Worm (Caenorhabditis elegans) whole organism, L4 larva: ENCODE data around the gene sre-20.

ENCODE experiments used
- F44E2.7 ChIP-seq: fragments of 200-800 bp; sonication (Bioruptor generic); IDR thresholded peaks from 2 replicates; pipeline ENCODE4 v2.1.2; 2022; ENCODE audit warnings: missing genetic modification characterization, missing compliant biosample characterization
- T20F7.1 ChIP-seq: fragments of 200-800 bp; sonication (Bioruptor generic); optimal IDR thresholded peaks from 2 replicates; lab custom pipeline; 2018; ENCODE audit warnings: mild to moderate bottlenecking, missing genetic modification characterization, missing compliant biosample characterization
- Y5F2A.4 ChIP-seq: fragments of 200-800 bp; sonication (Bioruptor generic); optimal IDR thresholded peaks from 2 replicates; lab custom pipeline; 2018; ENCODE audit warnings: mild to moderate bottlenecking, missing genetic modification characterization, missing compliant biosample characterization
- ZK337.2 ChIP-seq: fragments of 200-800 bp; sonication (Bioruptor generic); IDR thresholded peaks from 2 replicates; pipeline ENCODE4 v1.3.6; 2022; ENCODE audit warnings: missing genetic modification reagents, missing genetic modification characterization, missing compliant biosample characterization
- ZK546.5 ChIP-seq, 2 experiments: sonication (generic microtip); optimal IDR thresholded peaks; 2 replicates each; lab custom pipeline; 2017; ENCODE audit warnings: missing biosample characterization in 2 of 2, missing genetic modification characterization in 2 of 2
- aly-2 ChIP-seq: sonication (generic microtip); optimal IDR thresholded peaks from 2 replicates; lab custom pipeline; 2018; ENCODE audit warnings: missing biosample characterization, missing genetic modification characterization
- arid-1 ChIP-seq: fragments of 200-800 bp; sonication (Bioruptor generic); conservative IDR thresholded peaks from 2 replicates; pipeline ENCODE4 v1.3.6; 2022; ENCODE audit warnings: missing genetic modification reagents, missing genetic modification characterization, missing compliant biosample characterization
- attf-4 ChIP-seq: sonication (generic microtip); optimal IDR thresholded peaks from 3 replicates; lab custom pipeline; 2017; ENCODE audit warnings: missing biosample characterization, missing genetic modification characterization
- ces-1 ChIP-seq: fragments of 150-350 bp; sonication (generic microtip); optimal IDR thresholded peaks from 4 replicates; lab custom pipeline; 2014; ENCODE audit warnings: missing biosample characterization, missing genetic modification reagents, missing genetic modification characterization
- dmd-8 ChIP-seq: fragments of 200-800 bp; sonication (Bioruptor generic); IDR thresholded peaks from 2 replicates; pipeline ENCODE4 v1.3.6; 2022; ENCODE audit warnings: missing genetic modification characterization, missing compliant biosample characterization
- dmd-9 ChIP-seq: fragments of 200-800 bp; sonication (Bioruptor generic); IDR thresholded peaks from 2 replicates; pipeline ENCODE4 v1.3.6; 2022; ENCODE audit warnings: missing genetic modification reagents, missing genetic modification characterization, missing compliant biosample characterization
- dpl-1 ChIP-seq: fragments of 150-350 bp; optimal IDR thresholded peaks from 2 replicates; lab custom pipeline; 2014; ENCODE audit warnings: missing biosample characterization, missing genetic modification reagents, missing genetic modification characterization
- fkh-10 ChIP-seq: fragments of 150-350 bp; optimal IDR thresholded peaks from 2 replicates; lab custom pipeline; 2014; ENCODE audit warnings: missing biosample characterization, missing genetic modification reagents, missing genetic modification characterization
- hlh-30 ChIP-seq: sonication (generic microtip); optimal IDR thresholded peaks from 2 replicates; lab custom pipeline; 2017; ENCODE audit warnings: antibody characterized with exemption, mild to moderate bottlenecking, missing genetic modification characterization, missing compliant biosample characterization; ENCODE audit not compliant: insufficient read depth
- hmg-1.1 ChIP-seq: fragments of 200-800 bp; sonication (Bioruptor generic); IDR thresholded peaks from 2 replicates; pipeline ENCODE4 v1.3.6; 2022; ENCODE audit warnings: missing genetic modification reagents, missing genetic modification characterization, missing compliant biosample characterization
- jun-1 ChIP-seq: fragments of 150-350 bp; optimal IDR thresholded peaks from 2 replicates; lab custom pipeline; 2014; ENCODE audit warnings: missing biosample characterization, missing genetic modification reagents, missing genetic modification characterization
- lim-7 ChIP-seq: fragments of 200-800 bp; sonication (Bioruptor generic); IDR thresholded peaks from 2 replicates; pipeline ENCODE4 v1.3.6; 2022; ENCODE audit warnings: missing genetic modification characterization, missing compliant biosample characterization
- lin-1 ChIP-seq: fragments of 200-800 bp; sonication (Bioruptor generic); IDR thresholded peaks from 2 replicates; pipeline ENCODE4 v1.3.6; 2022; ENCODE audit warnings: missing genetic modification reagents, missing genetic modification characterization, missing compliant biosample characterization
- lin-29 ChIP-seq: fragments of 200-800 bp; sonication (Bioruptor generic); IDR thresholded peaks from 2 replicates; pipeline ENCODE4 v1.3.6; 2022; ENCODE audit warnings: missing genetic modification reagents, missing genetic modification characterization, missing compliant biosample characterization
- lin-39 ChIP-seq: fragments of 150-350 bp; optimal IDR thresholded peaks from 2 replicates; lab custom pipeline; 2014; ENCODE audit warnings: missing biosample characterization, missing genetic modification reagents, missing genetic modification characterization
- mdt-29 ChIP-seq: fragments of 200-800 bp; sonication (Bioruptor generic); IDR thresholded peaks from 2 replicates; pipeline ENCODE4 v1.3.6; 2022; ENCODE audit warnings: missing genetic modification reagents, missing genetic modification characterization, missing compliant biosample characterization
- mxl-2 ChIP-seq: fragments of 200-800 bp; sonication (Bioruptor generic); conservative IDR thresholded peaks from 2 replicates; pipeline ENCODE4 v1.3.6; 2022; ENCODE audit warnings: missing genetic modification reagents, missing genetic modification characterization, missing compliant biosample characterization
- nhr-25 ChIP-seq: sonication (generic microtip); optimal IDR thresholded peaks from 2 replicates; lab custom pipeline; 2017; ENCODE audit warnings: missing genetic modification characterization, mild to moderate bottlenecking, missing compliant biosample characterization, antibody characterized with exemption, moderate library complexity, borderline replicate concordance; ENCODE audit not compliant: insufficient read depth
- nhr-6 ChIP-seq: fragments of 150-350 bp; optimal IDR thresholded peaks from 2 replicates; lab custom pipeline; 2014; ENCODE audit warnings: missing biosample characterization, missing genetic modification characterization
- php-3 ChIP-seq: fragments of 200-800 bp; sonication (Bioruptor generic); IDR thresholded peaks from 2 replicates; pipeline ENCODE4 v1.3.6; 2022; ENCODE audit warnings: missing genetic modification reagents, missing genetic modification characterization, missing compliant biosample characterization
- pqm-1 ChIP-seq: sonication (generic microtip); optimal IDR thresholded peaks from 2 replicates; lab custom pipeline; 2017; ENCODE audit warnings: missing biosample characterization, missing genetic modification characterization
- rbr-2 ChIP-seq: sonication (generic microtip); optimal IDR thresholded peaks from 2 replicates; lab custom pipeline; 2016; ENCODE audit warnings: missing genotype, missing genetic modification characterization, missing compliant biosample characterization
- spr-3 ChIP-seq: fragments of 200-800 bp; sonication (Bioruptor generic); optimal IDR thresholded peaks from 2 replicates; lab custom pipeline; 2018; ENCODE audit warnings: mild to moderate bottlenecking, missing genetic modification characterization, missing compliant biosample characterization
- unc-62 ChIP-seq, 3 experiments: fragments of 150-350 bp in 1 of 3; sonication (generic microtip); optimal IDR thresholded peaks in 2 of 3; peaks in 1 of 3; 1 replicate in 1 of 3; 2 replicates in 2 of 3; lab custom pipeline; 2014 to 2017; ENCODE audit warnings: missing biosample characterization in 3 of 3, missing genetic modification characterization in 3 of 3, missing genetic modification reagents in 3 of 3, missing genotype in 1 of 3
- vab-7 ChIP-seq: fragments of 200-800 bp; sonication (Bioruptor generic); IDR thresholded peaks from 2 replicates; pipeline ENCODE4 v1.3.6; 2022; ENCODE audit warnings: missing genetic modification reagents, missing genetic modification characterization, missing compliant biosample characterization
- zfp-2 ChIP-seq: sonication (generic microtip); optimal IDR thresholded peaks from 2 replicates; lab custom pipeline; 2016; ENCODE audit warnings: mild to moderate bottlenecking, missing genetic modification characterization, missing compliant biosample characterization
- zfp-3 ChIP-seq: fragments of 200-800 bp; sonication (Bioruptor generic); conservative IDR thresholded peaks from 2 replicates; pipeline ENCODE4 v1.3.6; 2022; ENCODE audit warnings: missing genetic modification reagents, missing genetic modification characterization, missing compliant biosample characterization
- ztf-11 ChIP-seq: fragments of 150-350 bp; optimal IDR thresholded peaks from 2 replicates; lab custom pipeline; 2014; ENCODE audit warnings: missing biosample characterization, missing genetic modification characterization

sre-20 gene

DNA sequence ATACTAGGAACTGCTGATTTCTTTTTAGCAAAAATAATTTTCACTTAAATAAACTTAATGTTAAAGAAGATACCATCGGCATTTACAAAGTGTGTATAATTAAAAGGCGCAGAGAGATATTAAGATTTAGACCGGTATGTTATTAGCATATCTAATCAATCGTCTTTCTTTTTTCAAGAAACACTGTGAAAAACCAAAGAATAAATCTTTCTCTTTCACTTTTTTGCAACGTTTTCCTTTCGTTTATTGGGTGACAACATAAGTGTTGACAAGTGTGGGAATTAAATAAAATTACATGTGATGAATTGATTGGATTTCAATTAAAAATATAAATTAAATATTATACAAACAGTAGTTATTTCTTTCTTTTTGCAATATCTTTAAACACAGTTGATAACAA lies 32.4 kb downstream of the sre-20 start, which contains the start of gene C15C8.8:
TSS of gene C15C8.8 (minus strand) at position 101 of the 400 bp plus-strand sequence.
- TF ChIP-seq mxl-2 (GFP tag; lab: Robert Waterston, UW) = no peak
- TF ChIP-seq hlh-30 (tag; lab: Kevin White, UChicago) = no peak
- TF ChIP-seq nhr-6 = no peak
- no peak for TF ChIP-seq Y5F2A.4
- TF ChIP-seq zfp-2 (tag; lab: Kevin White, UChicago) = no peak
- no peak for TF ChIP-seq vab-7 (GFP tag; lab: Robert Waterston, UW)
- no peak for TF ChIP-seq T20F7.1 (GFP tag; lab: Kevin White, UChicago)
- no peak for TF ChIP-seq pqm-1 (tag; lab: Kevin White, UChicago)
- no peak for TF ChIP-seq php-3
- TF ChIP-seq lin-39 (tag; lab: Kevin White, UChicago) = no peak
- TF ChIP-seq hmg-1.1 (GFP tag; lab: Robert Waterston, UW) = no peak
- no peak for TF ChIP-seq spr-3 (GFP tag; lab: Kevin White, UChicago)
- no peak for TF ChIP-seq nhr-25 (tag; lab: Kevin White, UChicago)

DNA sequence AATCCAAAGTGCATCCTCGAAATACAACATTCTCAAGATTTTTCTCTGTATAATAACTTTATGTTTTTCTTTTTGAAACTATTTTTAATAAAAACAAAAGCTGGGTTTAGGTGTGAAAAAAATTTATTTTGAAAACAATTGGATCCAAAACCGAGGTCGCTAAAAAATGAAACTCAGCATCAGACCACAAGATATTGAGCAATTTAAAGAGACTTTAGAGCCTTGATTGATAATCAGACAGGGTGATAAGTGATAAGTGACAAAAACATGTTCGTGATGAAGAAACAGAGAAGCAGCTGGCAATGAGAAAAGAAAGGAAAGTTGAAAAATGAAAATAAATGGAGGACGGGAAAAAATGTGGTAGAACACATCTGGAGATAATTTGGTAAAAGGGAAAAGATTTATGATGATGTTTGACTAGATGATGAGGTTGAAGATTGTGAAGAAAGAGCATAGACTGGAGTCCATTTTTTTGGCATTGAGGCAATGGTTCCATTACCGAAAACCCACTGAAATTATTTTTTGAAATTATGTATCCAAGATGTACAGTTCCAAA lies 33.2 kb downstream of the sre-20 start, which contains the start of gene C15C8.6:
TSS of gene C15C8.6 (minus strand) at position 51 of the 556 bp plus-strand sequence.
- TF ChIP-seq dmd-9 = no peak
- no peak for TF ChIP-seq jun-1 (tag; lab: Kevin White, UChicago)
- peak in 1 of 2 experiments; percentile 50 for TF ChIP-seq unc-62 (GFP tag; optimal IDR thresholded peaks at IDR 0.05 in 1 of 2; lab: Kevin White, UChicago)
- no peak for TF ChIP-seq unc-62 (tag; optimal IDR thresholded peaks at IDR 0.05; lab: Kevin White, UChicago)
- TF ChIP-seq mxl-2 (GFP tag; lab: Robert Waterston, UW) = no peak
- no peak for TF ChIP-seq attf-4

DNA sequence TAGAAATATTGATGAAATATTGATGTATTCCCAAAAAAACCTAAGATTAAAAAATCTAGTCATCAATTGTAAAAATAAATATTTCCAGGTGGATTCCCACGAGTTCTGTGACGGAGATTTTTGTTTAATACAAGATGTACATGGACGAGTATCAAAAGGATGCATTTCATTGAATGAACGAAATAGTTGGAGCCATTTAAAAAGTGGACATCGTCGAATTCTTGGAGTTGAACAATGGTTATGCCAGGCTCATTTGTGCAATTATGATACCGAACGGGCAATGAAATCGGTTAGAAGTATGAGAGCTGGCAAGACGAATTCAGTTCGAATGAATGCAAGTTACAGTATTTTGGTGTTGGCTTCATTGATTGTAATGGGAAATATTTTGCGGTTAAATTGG lies 35.2 kb downstream of the sre-20 start:
- no peak for TF ChIP-seq aly-2
- no peak for TF ChIP-seq lin-1
- no peak for TF ChIP-seq rbr-2 (tag; lab: Kevin White, UChicago)
- TF ChIP-seq unc-62 (GFP tag; optimal IDR thresholded peaks at IDR 0.05 in 1 of 2; lab: Kevin White, UChicago) = peak in 1 of 2 experiments; percentile 94
- TF ChIP-seq unc-62 (tag; optimal IDR thresholded peaks at IDR 0.05; lab: Kevin White, UChicago) = no peak
- no peak for TF ChIP-seq lin-29 (GFP tag; lab: Robert Waterston, UW)

DNA sequence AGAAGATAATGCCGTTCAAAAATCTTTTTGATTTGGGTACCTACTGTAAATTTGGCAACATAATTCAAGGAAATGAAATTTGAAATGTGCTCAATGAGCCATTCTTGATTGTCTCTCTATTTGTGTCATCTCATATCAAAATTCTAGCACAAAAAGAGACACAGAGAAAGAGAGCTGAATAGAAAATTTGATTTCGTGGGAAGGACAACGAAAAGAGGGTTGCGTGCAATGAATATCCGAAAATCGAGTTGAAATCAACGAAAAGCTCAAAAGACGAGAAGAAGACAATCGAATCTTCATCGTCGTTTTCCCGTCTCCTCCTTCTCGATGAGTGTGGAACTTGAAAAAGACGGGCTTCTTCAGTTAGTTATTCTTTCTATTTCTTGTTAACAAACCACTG lies 36.9 kb downstream of the sre-20 start, which contains the start of gene C15C8.5:
TSS of gene C15C8.5 (plus strand) at position 152 of the 400 bp plus-strand sequence.
- TF ChIP-seq dmd-8 (no peak), mdt-29 (GFP tag; lab: Robert Waterston, UW) (no peak), ces-1 (GFP tag; lab: Kevin White, UChicago) (peak; percentile 91), F44E2.7 (no peak), fkh-10 (GFP tag; lab: Kevin White, UChicago) (peak; percentile 97)

DNA sequence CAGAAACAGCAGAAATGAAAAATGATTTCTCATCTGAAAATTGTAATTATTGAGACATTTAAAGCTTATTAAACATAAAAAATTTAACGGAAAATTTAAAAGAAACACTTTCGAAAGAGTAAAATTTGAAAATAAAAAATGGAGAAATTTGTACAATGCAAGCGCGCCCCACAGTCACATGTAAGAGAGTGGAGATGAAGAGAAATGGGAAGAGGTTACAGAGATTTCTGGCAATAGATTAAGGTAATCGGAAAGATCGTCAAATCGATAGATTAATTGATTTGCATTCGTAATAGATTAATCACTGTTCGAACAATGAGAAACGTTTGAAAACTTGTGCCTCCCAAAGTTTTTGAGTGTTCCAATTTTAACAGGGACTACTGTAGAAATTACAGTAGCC lies 37.3 kb downstream of the sre-20 start, which contains the start of gene C15C8.4:
TSS of gene C15C8.4 (minus strand) at position 33 of the 400 bp plus-strand sequence.
- TF ChIP-seq arid-1 (GFP tag; lab: Robert Waterston, UW) = no peak
- TF ChIP-seq ztf-11 = no peak
- TF ChIP-seq ZK546.5 (tag; optimal IDR thresholded peaks at IDR 0.05; lab: Kevin White, UChicago) = no peak
- TF ChIP-seq zfp-3 (GFP tag; lab: Robert Waterston, UW) = no peak
- TF ChIP-seq Y5F2A.4 = no peak
- no peak for TF ChIP-seq ZK337.2 (GFP tag; lab: Robert Waterston, UW)
- no peak for TF ChIP-seq lim-7 (GFP tag; lab: Robert Waterston, UW)
- peak; percentile 17 for TF ChIP-seq dpl-1 (GFP tag; lab: Kevin White, UChicago)
- peak; percentile 54 for TF ChIP-seq nhr-6
